Worm (Caenorhabditis elegans): Measurements from ENCODE around the gene txdc-9.

DNA sequence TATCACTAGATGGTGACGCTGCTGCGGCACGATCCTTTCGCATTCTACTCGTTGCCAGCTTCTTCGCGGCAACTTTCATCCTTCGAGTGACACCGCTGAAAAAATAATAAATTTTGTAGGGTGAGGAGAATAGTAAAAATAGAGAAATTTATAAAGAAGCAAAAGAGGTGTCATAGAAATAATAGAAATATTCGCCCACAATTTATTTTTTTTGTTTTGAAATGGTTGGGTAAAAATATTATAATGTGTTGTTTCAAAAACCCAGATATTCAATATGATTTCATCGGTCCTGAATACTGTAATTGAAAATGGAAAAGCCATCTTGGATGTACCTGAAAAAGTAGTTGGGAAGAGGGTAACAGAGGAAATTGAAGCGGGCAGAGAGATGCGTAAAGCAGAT is 20.3 kb downstream of the txdc-9 start, which contains the start of gene set-1:
- no peak for TF ChIP-seq rpc-1 (optimal IDR thresholded peaks at IDR 0.05)
- no peak for TF ChIP-seq rpc-1 (tag; optimal IDR thresholded peaks at IDR 0.05)
- no peak for TF ChIP-seq mxl-1 (tag; optimal IDR thresholded peaks at IDR 0.05)
- TF ChIP-seq zfh-2 (GFP tag; conservative IDR thresholded peaks at IDR 0.05): no peak
- TF ChIP-seq cebp-1 (GFP tag; IDR thresholded peaks at IDR 0.05): no peak
- no peak for TF ChIP-seq cebp-1 (tag; optimal IDR thresholded peaks at IDR 0.05)
- no peak for TF ChIP-seq Y67H2A.10 (GFP tag; conservative IDR thresholded peaks at IDR 0.05)
- TF ChIP-seq Y53G8AR.9 (GFP tag; conservative IDR thresholded peaks at IDR 0.05): no peak
- TF ChIP-seq snpc-1.3 (tag; optimal IDR thresholded peaks at IDR 0.05; ENCODE audit: insufficient read depth): no peak
- TF ChIP-seq lag-1 (GFP tag; IDR thresholded peaks at IDR 0.05): no peak
- TF ChIP-seq hlh-12 (tag; optimal IDR thresholded peaks at IDR 0.05): no peak
- TF ChIP-seq attf-5 (GFP tag; optimal IDR thresholded peaks at IDR 0.05): no peak
